Fruit fly (Drosophila melanogaster): ENCODE results near the gene CG5916.
A peak's percentile ranks its signal among the peaks of the same experiment; 100 is the strongest.

The CG5916 gene

dm6 chr3R:16186791-16187681 lies 40.2 kb downstream of the CG5916 start, which contains the start of gene sra (continued):
- TF ChIP-seq cas (GFP tag; IDR thresholded peaks at IDR 0.05): no peak
- TF ChIP-seq CG1832 (GFP tag; optimal IDR thresholded peaks at IDR 0.05): no peak
- TF ChIP-seq Awh (GFP tag; IDR thresholded peaks at IDR 0.05): no peak
- TF ChIP-seq CG32772 (GFP tag; IDR thresholded peaks at IDR 0.05): no peak
- TF ChIP-seq CG14050 (GFP tag; IDR thresholded peaks at IDR 0.05): no peak
- TF ChIP-seq CG15479 (GFP tag; optimal IDR thresholded peaks at IDR 0.05): no peak
- TF ChIP-seq CG9437 (GFP tag; optimal IDR thresholded peaks at IDR 0.05): no peak
- TF ChIP-seq CG9876 (GFP tag; optimal IDR thresholded peaks at IDR 0.05): no peak
- TF ChIP-seq CG5245 (GFP tag; optimal IDR thresholded peaks at IDR 0.05): no peak
- TF ChIP-seq Eip74EF (GFP tag; optimal IDR thresholded peaks at IDR 0.05): no peak
- TF ChIP-seq Usf (GFP tag; optimal IDR thresholded peaks at IDR 0.05): no peak
- no peak for TF ChIP-seq CG18619 (GFP tag; optimal IDR thresholded peaks at IDR 0.05)
- peak; percentile 79 for TF ChIP-seq CG2116 (GFP tag; optimal IDR thresholded peaks at IDR 0.05)
- TF ChIP-seq ewg (GFP tag; optimal IDR thresholded peaks at IDR 0.05): no peak
- TF ChIP-seq insv (GFP tag; optimal IDR thresholded peaks at IDR 0.05): no peak
- no peak for TF ChIP-seq lola (GFP tag; optimal IDR thresholded peaks at IDR 0.05)
- TF ChIP-seq CG13287 (GFP tag; IDR thresholded peaks at IDR 0.05; ENCODE audit: partially characterized antibody): peak; percentile 99
- peak; percentile 59 for TF ChIP-seq Fer1 (GFP tag; optimal IDR thresholded peaks at IDR 0.05)
- TF ChIP-seq CG10366 (GFP tag; IDR thresholded peaks at IDR 0.05): peak; percentile 18; the same call in 1 of the 2 replicates
- peak; percentile 59 for TF ChIP-seq CG32532 (GFP tag; IDR thresholded peaks at IDR 0.05)
- peak; percentile 54 for TF ChIP-seq CG3163 (GFP tag; optimal IDR thresholded peaks at IDR 0.05)
- no peak for TF ChIP-seq org-1 (GFP tag; optimal IDR thresholded peaks at IDR 0.05)
- peak; percentile 15 for TF ChIP-seq dmrt11E (tag; optimal IDR thresholded peaks at IDR 0.05)
- no peak for TF ChIP-seq gsb (GFP tag; IDR thresholded peaks at IDR 0.05)
- no peak for TF ChIP-seq sima (GFP tag; optimal IDR thresholded peaks at IDR 0.05)
- TF ChIP-seq Neu2 (GFP tag; optimal IDR thresholded peaks at IDR 0.05; ENCODE audit: borderline replicate concordance): no peak
- TF ChIP-seq esg (GFP tag; conservative IDR thresholded peaks at IDR 0.05): no peak
- peak; percentile 52 for TF ChIP-seq CG10267 (tag; optimal IDR thresholded peaks at IDR 0.05)
- no peak for TF ChIP-seq CG4707 (GFP tag; optimal IDR thresholded peaks at IDR 0.05)
- no peak for TF ChIP-seq HLH54F (GFP tag; optimal IDR thresholded peaks at IDR 0.05)
- 0 out of 3 replicates have a peak, but pooled peaks have one; percentile 21 for TF ChIP-seq so (GFP tag; IDR thresholded peaks at IDR 0.05)
- no peak for TF ChIP-seq Abd-B (GFP tag; optimal IDR thresholded peaks at IDR 0.05)
- no peak for TF ChIP-seq h (optimal IDR thresholded peaks at IDR 0.05)
- TF ChIP-seq CG18599 (GFP tag; optimal IDR thresholded peaks at IDR 0.05): peak; percentile 45
- TF ChIP-seq CG12155 (GFP tag; optimal IDR thresholded peaks at IDR 0.05): no peak
- TF ChIP-seq ind (GFP tag; optimal IDR thresholded peaks at IDR 0.05): no peak
- peak; percentile 60; the same call in 1 of the 3 replicates for TF ChIP-seq Dbx (GFP tag; IDR thresholded peaks at IDR 0.05)
- TF ChIP-seq cwo (GFP tag; optimal IDR thresholded peaks at IDR 0.05): no peak
- no peak for TF ChIP-seq dmrt99B (tag; optimal IDR thresholded peaks at IDR 0.05)
- TF ChIP-seq Mes4 (GFP tag; optimal IDR thresholded peaks at IDR 0.05): no peak
- peak; percentile 7 for TF ChIP-seq vfl (GFP tag; optimal IDR thresholded peaks at IDR 0.05)
- no peak for TF ChIP-seq gce (GFP tag; IDR thresholded peaks at IDR 0.05)
- peak; percentile 31 for TF ChIP-seq CG18262 (tag; optimal IDR thresholded peaks at IDR 0.05)
- no peak for TF ChIP-seq Optix (GFP tag; IDR thresholded peaks at IDR 0.05)
- peak; percentile 93 for TF ChIP-seq Doc3 (GFP tag; IDR thresholded peaks at IDR 0.05; ENCODE audit: partially characterized antibody)
- TF ChIP-seq eyg (GFP tag; optimal IDR thresholded peaks at IDR 0.05): no peak
- TF ChIP-seq gem (tag; optimal IDR thresholded peaks at IDR 0.05): no peak
- TF ChIP-seq CG6683 (GFP tag; optimal IDR thresholded peaks at IDR 0.05): no peak
- peak; percentile 42 for TF ChIP-seq CG10147 (GFP tag; optimal IDR thresholded peaks at IDR 0.05)
